Fruit fly (Drosophila melanogaster) whole organism, adult: ENCODE results near the gene CG8773.

ENCODE experiments used
- CG11617 ChIP-seq: fragments of 200-800 bp; sonication (Bioruptor generic); optimal IDR thresholded peaks from 2 replicates; lab custom pipeline; 2017; ENCODE audit warnings: mild to moderate bottlenecking, missing biosample characterization, missing genetic modification reagents, missing genetic modification characterization
- CG12768 ChIP-seq: fragments of 200-800 bp; sonication (Bioruptor generic); optimal IDR thresholded peaks from 2 replicates; lab custom pipeline; 2017; ENCODE audit warnings: missing biosample characterization, missing genetic modification characterization, mild to moderate bottlenecking, moderate library complexity, missing genetic modification reagents
- CG14711 ChIP-seq: fragments of 200-800 bp; sonication (Bioruptor generic); optimal IDR thresholded peaks from 2 replicates; lab custom pipeline; 2018; ENCODE audit warnings: missing biosample characterization, mild to moderate bottlenecking, missing genetic modification characterization, moderate library complexity
- CG1620 ChIP-seq: fragments of 200-800 bp; sonication (Bioruptor generic); optimal IDR thresholded peaks from 2 replicates; lab custom pipeline; 2016; ENCODE audit warnings: missing biosample characterization, missing genetic modification characterization
- CG33017 ChIP-seq: fragments of 200-800 bp; sonication (Bioruptor generic); optimal IDR thresholded peaks from 2 replicates; lab custom pipeline; 2018; ENCODE audit warnings: missing biosample characterization, mild to moderate bottlenecking, missing genetic modification characterization, moderate library complexity
- CG5204 ChIP-seq: fragments of 200-800 bp; sonication (Bioruptor generic); optimal IDR thresholded peaks from 2 replicates; lab custom pipeline; 2016; ENCODE audit warnings: missing biosample characterization, missing genetic modification characterization
- CG7045 ChIP-seq: fragments of 200-800 bp; sonication (Bioruptor generic); optimal IDR thresholded peaks from 2 replicates; lab custom pipeline; 2017; ENCODE audit warnings: missing biosample characterization, mild to moderate bottlenecking, missing genetic modification characterization
- CG7101 ChIP-seq: fragments of 200-800 bp; sonication (Bioruptor generic); optimal IDR thresholded peaks from 2 replicates; lab custom pipeline; 2018; ENCODE audit warnings: missing biosample characterization, mild to moderate bottlenecking, missing genetic modification characterization, moderate library complexity
- Clk ChIP-seq: fragments of 200-800 bp; sonication (Bioruptor generic); optimal IDR thresholded peaks from 2 replicates; lab custom pipeline; 2017; ENCODE audit warnings: missing biosample characterization, missing genetic modification characterization
- Crg-1 ChIP-seq: fragments of 200-800 bp; sonication (Bioruptor generic); optimal IDR thresholded peaks from 2 replicates; lab custom pipeline; 2016; ENCODE audit warnings: missing biosample characterization, missing genetic modification characterization
- Hr96 ChIP-seq: fragments of 200-800 bp; sonication (Bioruptor generic); optimal IDR thresholded peaks from 2 replicates; lab custom pipeline; 2016; ENCODE audit warnings: missing biosample characterization, missing genetic modification characterization
- Mnt ChIP-seq: fragments of 200-800 bp; sonication (Bioruptor generic); optimal IDR thresholded peaks from 2 replicates; lab custom pipeline; 2016; ENCODE audit warnings: missing biosample characterization, mild to moderate bottlenecking, missing genetic modification characterization
- bab1 ChIP-seq: fragments of 200-800 bp; sonication (Bioruptor generic); optimal IDR thresholded peaks from 3 replicates; lab custom pipeline; 2019; ENCODE audit warnings: missing biosample characterization, mild to moderate bottlenecking, missing genetic modification characterization, moderate library complexity
- cic ChIP-seq: fragments of 200-800 bp; sonication (Bioruptor generic); optimal IDR thresholded peaks from 2 replicates; lab custom pipeline; 2017; ENCODE audit warnings: missing biosample characterization, mild to moderate bottlenecking, missing genetic modification characterization, moderate library complexity
- cnc ChIP-seq, 2 experiments: fragments of >200 bp; optimal IDR thresholded peaks; 2 replicates each; lab custom pipeline; 2017
- kay ChIP-seq: fragments of 200-800 bp; sonication (Bioruptor generic); peaks from one replicate; lab custom pipeline; 2016; ENCODE audit warnings: missing biosample characterization, missing genetic modification characterization, borderline replicate concordance
- ovo ChIP-seq: fragments of 200-800 bp; sonication (Bioruptor generic); optimal IDR thresholded peaks from 2 replicates; lab custom pipeline; 2016; ENCODE audit warnings: missing biosample characterization, missing genetic modification characterization
- pad ChIP-seq: fragments of 200-800 bp; sonication (Bioruptor generic); optimal IDR thresholded peaks from 3 replicates; lab custom pipeline; 2017; ENCODE audit warnings: missing biosample characterization, missing genetic modification characterization, mild to moderate bottlenecking, moderate library complexity, missing genetic modification reagents
- tj ChIP-seq: fragments of 200-800 bp; sonication (Bioruptor generic); optimal IDR thresholded peaks from 3 replicates; lab custom pipeline; 2017; ENCODE audit warnings: missing biosample characterization, mild to moderate bottlenecking, missing genetic modification characterization, moderate library complexity
- toe ChIP-seq: fragments of 200-800 bp; sonication (Bioruptor generic); optimal IDR thresholded peaks from 2 replicates; lab custom pipeline; 2016; ENCODE audit warnings: missing biosample characterization, missing genetic modification characterization

CG8773 gene

dm6 chr3R:13319170-13319569 is 24.6 kb downstream of the CG8773 start, which contains the start of gene CG45080:
CG45080 (minus strand) TSS chr3R:13319270.
- TF ChIP-seq CG1620 (no peak), tj (no peak), toe (GFP tag; lab: Kevin White, UChicago) (no peak), CG33017 (tag; lab: Kevin White, UChicago) (no peak), ovo (no peak), CG5204 (GFP tag; lab: Kevin White, UChicago) (no peak), Mnt (no peak), pad (GFP tag; lab: Kevin White, UChicago) (no peak), CG7045 (GFP tag; lab: Kevin White, UChicago) (no peak), CG14711 (no peak), CG11617 (no peak), cnc (optimal IDR thresholded peaks at IDR 0.05; lab: Kevin White, UChicago) (no peak), cic (GFP tag; lab: Kevin White, UChicago) (no peak), kay (GFP tag; lab: Kevin White, UChicago) (no peak)

- TF ChIP-seq CG7045 (GFP tag; lab: Kevin White, UChicago) (no peak), CG7101 (tag; lab: Kevin White, UChicago) (no peak), Clk (GFP tag; lab: Kevin White, UChicago) (no peak), bab1 (GFP tag; lab: Kevin White, UChicago) (no peak), pad (GFP tag; lab: Kevin White, UChicago) (no peak), Crg-1 (no peak), cnc (optimal IDR thresholded peaks at IDR 0.05; lab: Kevin White, UChicago) (no peak), kay (GFP tag; lab: Kevin White, UChicago) (no peak), CG11617 (no peak), Hr96 (GFP tag; lab: Kevin White, UChicago) (no peak), Mnt (no peak), CG12768 (GFP tag; lab: Kevin White, UChicago) (no peak), CG33017 (tag; lab: Kevin White, UChicago) (no peak), CG1620 (no peak), ovo (no peak)
These were observed 25.3 kb downstream of the CG8773 start for dm6 chr3R:13319873-13320272.

- no peak for TF ChIP-seq CG33017 (tag; lab: Kevin White, UChicago)
- no peak for TF ChIP-seq Hr96 (GFP tag; lab: Kevin White, UChicago)
- no peak for TF ChIP-seq CG7045 (GFP tag; lab: Kevin White, UChicago)
- no peak for TF ChIP-seq cnc (optimal IDR thresholded peaks at IDR 0.05; lab: Kevin White, UChicago)
- no peak for TF ChIP-seq CG12768 (GFP tag; lab: Kevin White, UChicago)
- TF ChIP-seq cic (GFP tag; lab: Kevin White, UChicago), result no peak
- TF ChIP-seq pad (GFP tag; lab: Kevin White, UChicago), result no peak
- TF ChIP-seq CG11617, result no peak
- TF ChIP-seq ovo, result no peak
These were observed 38.5 kb downstream of the CG8773 start for dm6 chr3R:13333031-13333430.

- no peak for TF ChIP-seq CG7045 (GFP tag; lab: Kevin White, UChicago)
- TF ChIP-seq CG1620, result no peak
- TF ChIP-seq bab1 (GFP tag; lab: Kevin White, UChicago), result no peak
- TF ChIP-seq cic (GFP tag; lab: Kevin White, UChicago), result no peak
- TF ChIP-seq CG11617, result no peak
- no peak for TF ChIP-seq CG5204 (GFP tag; lab: Kevin White, UChicago)
- TF ChIP-seq CG7101 (tag; lab: Kevin White, UChicago), result no peak
- no peak for TF ChIP-seq Mnt
- TF ChIP-seq kay (GFP tag; lab: Kevin White, UChicago), result no peak
- no peak for TF ChIP-seq Clk (GFP tag; lab: Kevin White, UChicago)
- no peak for TF ChIP-seq pad (GFP tag; lab: Kevin White, UChicago)
These were observed 39.5 kb downstream of the CG8773 start, which contains the start of gene PK2-R2 for dm6 chr3R:13334007-13334406. PK2-R2 (minus strand) TSS chr3R:13334166.

- TF ChIP-seq toe (GFP tag; lab: Kevin White, UChicago), result no peak
These were observed 43.5 kb downstream of the CG8773 start, which contains the start of gene PK2-R1 for dm6 chr3R:13338030-13338429. PK2-R1 (plus strand) TSS chr3R:13338330.
